Fruit fly (Drosophila melanogaster): ENCODE data around the gene CG45089.
A peak's percentile ranks its signal among the peaks of the same experiment; 100 is the strongest.

The CG45089 gene

DNA sequence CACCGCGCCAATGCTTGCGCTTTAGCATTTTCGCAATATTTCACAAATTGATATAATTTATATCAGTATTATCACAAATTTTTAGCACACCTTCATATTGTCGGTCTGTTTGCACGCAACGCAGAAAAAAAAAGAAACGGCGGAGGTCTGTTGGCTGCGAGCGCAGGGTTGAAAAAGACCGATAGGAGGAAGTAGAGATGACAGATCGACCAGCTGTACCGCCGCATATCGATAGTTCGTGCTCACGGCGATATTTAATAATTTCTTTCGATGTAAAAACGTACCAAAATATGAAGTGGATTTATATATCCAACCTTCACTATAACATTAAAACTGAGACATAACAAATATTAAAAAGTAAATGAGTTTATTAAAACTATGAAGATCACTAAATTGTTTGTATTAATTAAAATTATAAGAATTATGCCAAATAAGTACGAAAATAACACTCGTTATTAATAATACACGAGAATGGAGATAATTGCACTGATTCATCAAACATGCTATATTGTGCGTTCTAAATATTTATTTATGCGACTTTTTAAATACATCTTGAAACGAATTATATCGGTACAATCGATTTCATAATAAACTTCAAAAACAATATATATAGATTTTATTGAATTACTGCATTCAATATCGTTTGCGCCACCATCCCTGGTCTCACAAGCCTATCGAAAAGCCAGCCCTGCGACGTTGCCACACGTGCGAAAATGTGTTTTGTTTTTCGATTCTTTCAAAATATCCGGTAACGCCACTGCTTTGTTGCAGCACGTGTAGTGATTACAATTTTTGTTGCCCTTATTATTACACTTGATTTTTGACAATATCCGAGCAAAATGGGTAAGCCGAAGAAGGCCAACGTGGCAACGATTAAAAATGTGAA is 7.8 kb upstream of the CG45089 start, which contains the start of the genes RpS6 and bys (continued):
- TF ChIP-seq tll (GFP tag; optimal IDR thresholded peaks at IDR 0.05), result no peak
- TF ChIP-seq Six4 (GFP tag; optimal IDR thresholded peaks at IDR 0.05), result no peak
- no peak for TF ChIP-seq Doc2 (GFP tag; IDR thresholded peaks at IDR 0.05)
- TF ChIP-seq CG10267 (tag; optimal IDR thresholded peaks at IDR 0.05), result peak; percentile 63
- peak; percentile 70 for TF ChIP-seq CG11247 (GFP tag; IDR thresholded peaks at IDR 0.05)
- no peak for TF ChIP-seq NC2α (GFP tag; optimal IDR thresholded peaks at IDR 0.05)
- peak; percentile 51; the same call in 1 of the 2 replicates for TF ChIP-seq ttk (GFP tag; IDR thresholded peaks at IDR 0.05)
- TF ChIP-seq esg (GFP tag; conservative IDR thresholded peaks at IDR 0.05), result no peak
- no peak for TF ChIP-seq usp (GFP tag; optimal IDR thresholded peaks at IDR 0.05)
- no peak for TF ChIP-seq NK7.1 (GFP tag; optimal IDR thresholded peaks at IDR 0.05)
- 0 out of 3 replicates have a peak, but pooled peaks have one; percentile 15 for TF ChIP-seq Aef1 (GFP tag; IDR thresholded peaks at IDR 0.05)
- TF ChIP-seq CG8765 (GFP tag; IDR thresholded peaks at IDR 0.05), result 0 out of 2 replicates have a peak, but pooled peaks have one; percentile 23
- peak; percentile 42; the same call in 1 of the 2 replicates for TF ChIP-seq CG14014 (GFP tag; IDR thresholded peaks at IDR 0.05)
- TF ChIP-seq Oaz (GFP tag; IDR thresholded peaks at IDR 0.05), result peak; percentile 15; the same call in 1 of the 2 replicates
- peak; percentile 43 for TF ChIP-seq CG10209 (GFP tag; optimal IDR thresholded peaks at IDR 0.05)
- no peak for TF ChIP-seq ewg (GFP tag; optimal IDR thresholded peaks at IDR 0.05)
- TF ChIP-seq ara (GFP tag; IDR thresholded peaks at IDR 0.05), result peak; percentile 13; the same call in 1 of the 2 replicates
- no peak for TF ChIP-seq CG17612 (GFP tag; IDR thresholded peaks at IDR 0.05)
- TF ChIP-seq unpg (GFP tag; optimal IDR thresholded peaks at IDR 0.05), result peak; percentile 51
- peak; percentile 15 for TF ChIP-seq CG4328 (GFP tag; optimal IDR thresholded peaks at IDR 0.05)
- TF ChIP-seq CG10565 (GFP tag; optimal IDR thresholded peaks at IDR 0.05), result no peak
- TF ChIP-seq CG12769 (tag; optimal IDR thresholded peaks at IDR 0.05), result peak; percentile 4
- TF ChIP-seq CG8281 (tag; optimal IDR thresholded peaks at IDR 0.05), result peak; percentile 6

DNA sequence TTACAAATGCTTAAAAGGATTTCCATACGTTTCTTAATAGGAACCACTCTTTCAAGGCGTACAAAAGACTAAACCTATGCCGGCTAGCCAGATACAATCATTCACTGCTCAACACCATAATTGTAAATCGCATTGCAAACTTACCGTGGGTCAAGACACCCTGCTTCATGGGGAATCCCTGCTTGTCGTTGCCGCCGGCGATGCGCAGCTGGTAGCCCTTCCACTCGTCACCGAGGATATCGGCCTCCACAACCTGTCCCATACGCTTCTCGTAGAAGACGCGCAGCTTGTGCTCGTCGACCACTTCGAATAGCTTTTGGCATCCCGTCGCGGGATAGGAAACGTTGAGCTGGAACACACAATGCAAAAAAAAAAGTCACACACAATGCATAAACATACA is 7.1 kb upstream of the CG45089 start:
- TF ChIP-seq Hr39 (optimal IDR thresholded peaks at IDR 0.05) (no peak), Opbp (GFP tag; IDR thresholded peaks at IDR 0.05; ENCODE audit: partially characterized antibody) (0 out of 3 replicates have a peak, but pooled peaks have one; percentile 10), Ets65A (GFP tag) (peak; percentile 65), Xbp1 (GFP tag; optimal IDR thresholded peaks at IDR 0.05) (no peak), sens (GFP tag) (peak; percentile 53)

DNA sequence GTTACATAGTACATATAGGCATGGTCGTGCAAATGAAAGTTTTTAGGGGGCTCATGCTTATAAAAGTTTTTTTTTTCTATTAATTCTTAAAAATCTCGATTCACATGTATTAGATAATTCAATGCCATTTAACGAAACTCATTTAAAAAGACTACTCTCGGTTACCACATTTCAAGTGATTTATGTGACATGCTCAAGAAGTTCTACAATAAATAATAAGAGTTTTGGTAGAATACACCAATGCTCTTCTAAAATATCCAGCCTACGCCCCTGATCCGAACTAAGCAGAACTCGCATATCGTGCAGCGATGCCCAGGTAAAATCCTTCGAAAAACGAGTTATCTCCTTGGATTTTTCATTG is 1.1 kb downstream of the CG45089 start:
- peak; percentile 30 for TF ChIP-seq CG12391 (tag; optimal IDR thresholded peaks at IDR 0.05)
- TF ChIP-seq CG16815 (GFP tag; optimal IDR thresholded peaks at IDR 0.05), result peak; percentile 17
- peak; percentile 23 for TF ChIP-seq phol (tag; optimal IDR thresholded peaks at IDR 0.05)
- no peak for TF ChIP-seq Elba2 (GFP tag; optimal IDR thresholded peaks at IDR 0.05)
- no peak for TF ChIP-seq CG12299 (tag; optimal IDR thresholded peaks at IDR 0.05)
- no peak for TF ChIP-seq chn (GFP tag; optimal IDR thresholded peaks at IDR 0.05)
- TF ChIP-seq CG2889 (GFP tag; IDR thresholded peaks at IDR 0.05), result no peak
- TF ChIP-seq CG11093 (GFP tag; IDR thresholded peaks at IDR 0.05), result no peak
- peak; percentile 11 for TF ChIP-seq CG7271 (tag; optimal IDR thresholded peaks at IDR 0.05)
- TF ChIP-seq D19A (tag; optimal IDR thresholded peaks at IDR 0.05), result peak; percentile 56
- no peak for TF ChIP-seq gsb-n (tag; optimal IDR thresholded peaks at IDR 0.05)
- TF ChIP-seq Hr51 (GFP tag; optimal IDR thresholded peaks at IDR 0.05), result no peak
- TF ChIP-seq tio (GFP tag; optimal IDR thresholded peaks at IDR 0.05), result peak; percentile 6
- peak; percentile 10 for TF ChIP-seq Ets65A (GFP tag)
- TF ChIP-seq CG5180 (GFP tag; optimal IDR thresholded peaks at IDR 0.05), result no peak
- TF ChIP-seq CHES-1-like (GFP tag; optimal IDR thresholded peaks at IDR 0.05), result no peak
- TF ChIP-seq fd64A (GFP tag; optimal IDR thresholded peaks at IDR 0.05), result no peak
- no peak for TF ChIP-seq Oli (tag; optimal IDR thresholded peaks at IDR 0.05)
- TF ChIP-seq D (optimal IDR thresholded peaks at IDR 0.05), result no peak
- TF ChIP-seq D (GFP tag; optimal IDR thresholded peaks at IDR 0.05), result peak; percentile 13
- TF ChIP-seq Drgx (GFP tag; IDR thresholded peaks at IDR 0.05), result 0 out of 2 replicates have a peak, but pooled peaks have one; percentile 28

Measured in whole organism, embryonic.